Fruit fly (Drosophila melanogaster) whole organism, embryonic: ENCODE results near the gene CG13365.
A peak's percentile ranks its signal among the peaks of the same experiment; 100 is the strongest.

ENCODE experiments used
- Abd-B ChIP-seq: fragments of 200-800 bp; sonication (Bioruptor generic); optimal IDR thresholded peaks from 2 replicates; lab custom pipeline; 2018; ENCODE audit warnings: missing biosample characterization, mild to moderate bottlenecking, missing genetic modification characterization, moderate library complexity
- Adf1 ChIP-seq: fragments of 200-800 bp; sonication (Bioruptor generic); IDR thresholded peaks from 2 replicates; pipeline ENCODE4 v1.3.6; 2022; ENCODE audit warnings: missing biosample characterization, missing genetic modification characterization
- Atf-2 ChIP-seq: fragments of 200-800 bp; sonication (Bioruptor generic); optimal IDR thresholded peaks from 2 replicates; lab custom pipeline; 2016; ENCODE audit warnings: missing biosample characterization, missing genetic modification characterization
- Blimp-1 ChIP-seq: fragments of 200-800 bp; sonication (Bioruptor generic); optimal IDR thresholded peaks from 3 replicates; lab custom pipeline; 2018; ENCODE audit warnings: missing biosample characterization, missing genetic modification characterization, mild to moderate bottlenecking, moderate library complexity, missing genetic modification reagents
- CG10431 ChIP-seq: fragments of 200-800 bp; sonication (Bioruptor generic); optimal IDR thresholded peaks from 3 replicates; lab custom pipeline; 2018; ENCODE audit warnings: missing biosample characterization, mild to moderate bottlenecking, missing genetic modification characterization
- CG11398 ChIP-seq: fragments of 200-800 bp; sonication (Bioruptor generic); optimal IDR thresholded peaks from 2 replicates; lab custom pipeline; 2016; ENCODE audit warnings: missing biosample characterization, missing genetic modification characterization
- CG11456 ChIP-seq: fragments of 200-800 bp; sonication (Bioruptor generic); IDR thresholded peaks from 3 replicates; pipeline ENCODE4 v1.3.6; 2022; ENCODE audit warnings: missing biosample characterization, missing genetic modification characterization
- CG12219 ChIP-seq: fragments of 200-800 bp; sonication (Bioruptor generic); optimal IDR thresholded peaks from 3 replicates; lab custom pipeline; 2018; ENCODE audit warnings: missing biosample characterization, mild to moderate bottlenecking, missing genetic modification characterization
- CG12391 ChIP-seq: fragments of 200-800 bp; sonication (Bioruptor generic); optimal IDR thresholded peaks from 3 replicates; lab custom pipeline; 2018; ENCODE audit warnings: missing biosample characterization, mild to moderate bottlenecking, missing genetic modification characterization, moderate library complexity
- CG14014 ChIP-seq: fragments of 200-800 bp; sonication (Bioruptor generic); IDR thresholded peaks from 2 replicates; pipeline ENCODE4 v1.3.6; 2022; ENCODE audit warnings: missing biosample characterization, missing genetic modification characterization
- CG14860 ChIP-seq: fragments of 200-800 bp; sonication (Bioruptor generic); IDR thresholded peaks from 3 replicates; pipeline ENCODE4 v1.3.6; 2022; ENCODE audit warnings: missing biosample characterization, missing genetic modification characterization; ENCODE audit not compliant: partially characterized antibody
- CG18764 ChIP-seq: fragments of 200-800 bp; sonication (Bioruptor generic); optimal IDR thresholded peaks from 3 replicates; lab custom pipeline; 2016; ENCODE audit warnings: missing biosample characterization, missing genetic modification characterization
- CG2199 ChIP-seq: fragments of 200-800 bp; sonication (Bioruptor generic); IDR thresholded peaks from 3 replicates; pipeline ENCODE4 v1.3.6; 2022; ENCODE audit warnings: missing biosample characterization, missing genetic modification characterization
- CG4707 ChIP-seq: fragments of 200-800 bp; sonication (Bioruptor generic); optimal IDR thresholded peaks from 2 replicates; lab custom pipeline; 2018; ENCODE audit warnings: missing biosample characterization, mild to moderate bottlenecking, missing genetic modification characterization, moderate library complexity
- CG6683 ChIP-seq: fragments of 200-800 bp; sonication (Bioruptor generic); optimal IDR thresholded peaks from 2 replicates; lab custom pipeline; 2017; ENCODE audit warnings: missing biosample characterization, mild to moderate bottlenecking, missing genetic modification characterization, missing genetic modification reagents
- CG6689 ChIP-seq: fragments of 200-800 bp; sonication (Bioruptor generic); IDR thresholded peaks from 2 replicates; pipeline ENCODE4 v1.3.6; 2022; ENCODE audit warnings: missing biosample characterization, missing genetic modification characterization
- CG6765 ChIP-seq: fragments of 200-800 bp; sonication (Bioruptor generic); optimal IDR thresholded peaks from 3 replicates; lab custom pipeline; 2017; ENCODE audit warnings: missing biosample characterization, mild to moderate bottlenecking, missing genetic modification characterization
- CG8281 ChIP-seq: fragments of 200-800 bp; sonication (Bioruptor generic); optimal IDR thresholded peaks from 2 replicates; lab custom pipeline; 2018; ENCODE audit warnings: missing biosample characterization, mild to moderate bottlenecking, missing genetic modification characterization, moderate library complexity
- CHES-1-like ChIP-seq: fragments of 200-800 bp; sonication (Bioruptor generic); optimal IDR thresholded peaks from 2 replicates; lab custom pipeline; 2016; ENCODE audit warnings: missing biosample characterization, missing genetic modification characterization
- CTCF ChIP-seq: fragments of 200-800 bp; sonication (Bioruptor generic); optimal IDR thresholded peaks from 2 replicates; lab custom pipeline; 2017; ENCODE audit warnings: missing biosample characterization, mild to moderate bottlenecking, missing genetic modification characterization, moderate library complexity
- CkIIα-i1 ChIP-seq: fragments of 200-800 bp; sonication (Bioruptor generic); IDR thresholded peaks from 2 replicates; pipeline ENCODE4 v1.3.6; 2022; ENCODE audit warnings: missing biosample characterization, missing genetic modification characterization
- CrebB ChIP-seq: fragments of 200-800 bp; sonication (Bioruptor generic); optimal IDR thresholded peaks from 3 replicates; lab custom pipeline; 2018; ENCODE audit warnings: missing biosample characterization, mild to moderate bottlenecking, missing genetic modification characterization
- Dek ChIP-seq: fragments of 200-800 bp; sonication (Bioruptor generic); optimal IDR thresholded peaks from 3 replicates; lab custom pipeline; 2019; ENCODE audit warnings: missing biosample characterization, mild to moderate bottlenecking, missing genetic modification characterization, moderate library complexity
- ERR ChIP-seq: fragments of 200-800 bp; sonication (Bioruptor generic); optimal IDR thresholded peaks from 2 replicates; lab custom pipeline; 2016; ENCODE audit warnings: missing biosample characterization, missing genetic modification characterization
- Elba2 ChIP-seq: fragments of 200-800 bp; sonication (Bioruptor generic); optimal IDR thresholded peaks from 3 replicates; lab custom pipeline; 2016; ENCODE audit warnings: missing biosample characterization, missing genetic modification characterization
- Ets65A ChIP-seq: fragments of 200-800 bp; sonication (Bioruptor generic); peaks from one replicate; lab custom pipeline; 2016; ENCODE audit warnings: missing biosample characterization, missing genetic modification characterization
- Ets97D ChIP-seq: fragments of 200-800 bp; sonication (Bioruptor generic); optimal IDR thresholded peaks from 3 replicates; lab custom pipeline; 2016; ENCODE audit warnings: missing biosample characterization, missing genetic modification characterization
- Lim3 ChIP-seq: fragments of 200-800 bp; sonication (Bioruptor generic); IDR thresholded peaks from 2 replicates; pipeline ENCODE4 v1.3.6; 2022; ENCODE audit warnings: missing biosample characterization, missing genetic modification characterization
- Mad ChIP-seq: fragments of 200-800 bp; sonication (Bioruptor generic); optimal IDR thresholded peaks from 2 replicates; lab custom pipeline; 2016; ENCODE audit warnings: missing biosample characterization, missing genetic modification characterization
- Meics ChIP-seq: fragments of 200-800 bp; sonication (Bioruptor generic); optimal IDR thresholded peaks from 2 replicates; lab custom pipeline; 2017; ENCODE audit warnings: missing biosample characterization, mild to moderate bottlenecking, missing genetic modification characterization
- NC2β ChIP-seq: fragments of 200-800 bp; sonication (Bioruptor generic); optimal IDR thresholded peaks from 2 replicates; lab custom pipeline; 2016; ENCODE audit warnings: missing biosample characterization, missing genetic modification characterization
- Scr ChIP-seq: fragments of 200-800 bp; sonication (Bioruptor generic); IDR thresholded peaks from 2 replicates; pipeline ENCODE4 v1.3.6; 2022; ENCODE audit warnings: missing biosample characterization, missing genetic modification characterization; ENCODE audit not compliant: partially characterized antibody
- abd-A ChIP-seq: fragments of 200-800 bp; sonication (Bioruptor generic); optimal IDR thresholded peaks from 3 replicates; lab custom pipeline; 2019; ENCODE audit warnings: missing biosample characterization, mild to moderate bottlenecking, missing genetic modification characterization, moderate library complexity
- al ChIP-seq: fragments of 200-800 bp; sonication (Bioruptor generic); IDR thresholded peaks from 2 replicates; pipeline ENCODE4 v1.3.6; 2022; ENCODE audit warnings: missing biosample characterization, missing genetic modification characterization
- chn ChIP-seq: fragments of 200-800 bp; sonication (Bioruptor generic); optimal IDR thresholded peaks from 2 replicates; lab custom pipeline; 2016; ENCODE audit warnings: missing biosample characterization, missing genetic modification characterization
- cwo ChIP-seq: fragments of 200-800 bp; sonication (Bioruptor generic); optimal IDR thresholded peaks from 3 replicates; lab custom pipeline; 2017; ENCODE audit warnings: missing biosample characterization, missing genetic modification characterization, mild to moderate bottlenecking, moderate library complexity, missing genetic modification reagents
- dmrt11E ChIP-seq: fragments of 200-800 bp; sonication (Bioruptor generic); optimal IDR thresholded peaks from 3 replicates; lab custom pipeline; 2018; ENCODE audit warnings: missing biosample characterization, mild to moderate bottlenecking, missing genetic modification characterization, moderate library complexity
- dpn ChIP-seq, 2 experiments: fragments of 200-800 bp; sonication (Bioruptor generic); optimal IDR thresholded peaks; 3 replicates each; lab custom pipeline; 2016; ENCODE audit warnings: missing biosample characterization in 2 of 2, missing genetic modification characterization in 2 of 2
- eyg ChIP-seq: fragments of 200-800 bp; sonication (Bioruptor generic); optimal IDR thresholded peaks from 3 replicates; lab custom pipeline; 2016; ENCODE audit warnings: missing biosample characterization, missing genetic modification characterization
- ftz-f1 ChIP-seq: fragments of 200-800 bp; sonication (Bioruptor generic); optimal IDR thresholded peaks from 2 replicates; lab custom pipeline; 2016; ENCODE audit warnings: missing biosample characterization, missing genetic modification characterization
- h ChIP-seq: fragments of >200 bp; optimal IDR thresholded peaks from 2 replicates; lab custom pipeline; 2017
- ind ChIP-seq: fragments of 200-800 bp; sonication (Bioruptor generic); optimal IDR thresholded peaks from 3 replicates; lab custom pipeline; 2016; ENCODE audit warnings: missing biosample characterization, missing genetic modification characterization
- inv ChIP-seq: fragments of 200-800 bp; sonication (Bioruptor generic); IDR thresholded peaks from 2 replicates; pipeline ENCODE4 v1.3.6; 2022; ENCODE audit warnings: missing biosample characterization, missing genetic modification characterization; ENCODE audit not compliant: partially characterized antibody
- maf-S ChIP-seq: fragments of 200-800 bp; sonication (Bioruptor generic); optimal IDR thresholded peaks from 2 replicates; lab custom pipeline; 2016; ENCODE audit warnings: missing biosample characterization, missing genetic modification characterization
- rib ChIP-seq: fragments of 200-800 bp; sonication (Bioruptor generic); IDR thresholded peaks from 2 replicates; pipeline ENCODE4 v1.3.6; 2022; ENCODE audit warnings: missing biosample characterization, missing genetic modification characterization
- seq ChIP-seq: fragments of 200-800 bp; sonication (Bioruptor generic); IDR thresholded peaks from 2 replicates; pipeline ENCODE4 v1.3.6; 2022; ENCODE audit warnings: missing biosample characterization, missing genetic modification characterization
- shn ChIP-seq: fragments of 200-800 bp; sonication (Bioruptor generic); optimal IDR thresholded peaks from 3 replicates; lab custom pipeline; 2016; ENCODE audit warnings: missing biosample characterization, missing genetic modification characterization
- slou ChIP-seq: fragments of 200-800 bp; sonication (Bioruptor generic); optimal IDR thresholded peaks from 3 replicates; lab custom pipeline; 2016; ENCODE audit warnings: missing biosample characterization, missing genetic modification characterization
- stc ChIP-seq: fragments of 200-800 bp; sonication (Bioruptor generic); IDR thresholded peaks from 2 replicates; pipeline ENCODE4 v1.3.6; 2022; ENCODE audit warnings: missing biosample characterization, missing genetic modification characterization
- tll ChIP-seq, 2 experiments: fragments of 200-800 bp in 1 of 2; fragments of >200 bp in 1 of 2; sonication (Bioruptor generic) in 1 of 2; optimal IDR thresholded peaks; 2 replicates each; lab custom pipeline; 2017 to 2019; ENCODE audit warnings: missing biosample characterization in 2 of 2, missing genetic modification characterization in 2 of 2, mild to moderate bottlenecking in 1 of 2, moderate library complexity in 1 of 2
- vvl ChIP-seq: fragments of 200-800 bp; sonication (Bioruptor generic); IDR thresholded peaks from 2 replicates; pipeline ENCODE4 v1.3.6; 2022; ENCODE audit warnings: missing biosample characterization, missing genetic modification characterization
- z ChIP-seq: fragments of 200-800 bp; sonication (Bioruptor generic); IDR thresholded peaks from 3 replicates; pipeline ENCODE4 v1.3.6; 2022; ENCODE audit warnings: missing biosample characterization, missing genetic modification characterization
- zfh1 ChIP-seq: fragments of 200-800 bp; sonication (Bioruptor generic); IDR thresholded peaks from 3 replicates; pipeline ENCODE4 v1.3.6; 2022; ENCODE audit warnings: missing biosample characterization, missing genetic modification characterization

Gene CG13365

DNA sequence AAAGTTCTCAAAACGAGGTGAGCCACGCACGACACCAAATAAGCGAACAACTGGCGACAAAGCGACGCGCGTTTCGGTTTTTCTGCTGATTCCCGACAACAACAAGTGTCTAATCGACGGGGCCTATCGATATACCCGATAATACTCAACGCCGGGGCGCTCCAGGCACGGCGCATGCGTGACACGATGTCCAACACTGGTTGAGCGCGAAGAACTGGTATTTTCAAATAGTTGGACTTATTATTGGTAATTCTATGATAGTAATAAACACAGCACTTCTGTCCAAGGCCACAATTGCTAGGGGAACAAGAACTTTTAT is 3.6 kb downstream of the CG13365 start (continued):
- TF ChIP-seq CG10431 (GFP tag; lab: Kevin White, UChicago): no peak
- TF ChIP-seq zfh1 (GFP tag; lab: Robert Waterston, UW): no peak
- no peak for TF ChIP-seq seq
- peak; percentile 14 for TF ChIP-seq Ets97D
- no peak for TF ChIP-seq h (lab: Kevin White, UChicago)
- no peak for TF ChIP-seq abd-A (tag; lab: Kevin White, UChicago)
- peak; percentile 75 for TF ChIP-seq inv
- no peak for TF ChIP-seq CG14014 (GFP tag; lab: Robert Waterston, UW)
- no peak for TF ChIP-seq ERR (GFP tag; lab: Kevin White, UChicago)
- peak; percentile 24 for TF ChIP-seq shn (GFP tag; lab: Kevin White, UChicago)
- TF ChIP-seq CG12219 (GFP tag; lab: Kevin White, UChicago): no peak
- no peak for TF ChIP-seq CG6689 (GFP tag; lab: Robert Waterston, UW)
- TF ChIP-seq tll (GFP tag; optimal IDR thresholded peaks at IDR 0.05; lab: Kevin White, UChicago): no peak
- TF ChIP-seq maf-S (GFP tag; lab: Kevin White, UChicago): no peak
- no peak for TF ChIP-seq al
- no peak for TF ChIP-seq eyg (GFP tag; lab: Kevin White, UChicago)
- peak; percentile 3 for TF ChIP-seq ftz-f1 (GFP tag; lab: Kevin White, UChicago)
- no peak for TF ChIP-seq rib (GFP tag; lab: Robert Waterston, UW)
- TF ChIP-seq Atf-2 (GFP tag; lab: Kevin White, UChicago): no peak
- no peak for TF ChIP-seq CG11456 (GFP tag; lab: Robert Waterston, UW)
- no peak for TF ChIP-seq ind
- no peak for TF ChIP-seq CG4707
- no peak for TF ChIP-seq cwo
- TF ChIP-seq Abd-B (GFP tag; lab: Kevin White, UChicago): no peak
- TF ChIP-seq dmrt11E (tag; lab: Kevin White, UChicago): no peak
- no peak for TF ChIP-seq Meics (GFP tag; lab: Kevin White, UChicago)
- no peak for TF ChIP-seq stc (GFP tag; lab: Robert Waterston, UW)
- no peak for TF ChIP-seq z
- TF ChIP-seq Lim3: no peak
- TF ChIP-seq Adf1 (GFP tag; lab: Robert Waterston, UW): no peak; the same call in 1 of the 2 replicates
- TF ChIP-seq CG6765: no peak
- peak in 1 of 2 experiments; percentile 3 for TF ChIP-seq dpn (GFP tag; optimal IDR thresholded peaks at IDR 0.05; lab: Kevin White, UChicago)
- TF ChIP-seq Elba2: no peak
- no peak for TF ChIP-seq CkIIα-i1
- no peak for TF ChIP-seq CG12391
- TF ChIP-seq Ets65A (GFP tag; lab: Kevin White, UChicago): no peak
- TF ChIP-seq vvl: no peak
- TF ChIP-seq CTCF: peak; percentile 52
- TF ChIP-seq CG14860: peak; percentile 53; the same call in 2 of the 3 replicates
- no peak for TF ChIP-seq CG11398 (GFP tag; lab: Kevin White, UChicago)
- TF ChIP-seq Blimp-1 (GFP tag; lab: Kevin White, UChicago): no peak
- no peak for TF ChIP-seq CrebB
- TF ChIP-seq Scr: peak; percentile 75
- TF ChIP-seq CG8281 (tag; lab: Kevin White, UChicago): no peak
- no peak for TF ChIP-seq Dek (tag; lab: Kevin White, UChicago)
- TF ChIP-seq Mad (GFP tag; lab: Kevin White, UChicago): no peak
- no peak for TF ChIP-seq CG6683 (GFP tag; lab: Kevin White, UChicago)
- TF ChIP-seq CG18764: no peak
- peak; percentile 26; the same call in 1 of the 3 replicates for TF ChIP-seq CG2199 (GFP tag; lab: Robert Waterston, UW)
- no peak for TF ChIP-seq slou (GFP tag; lab: Kevin White, UChicago)
- no peak for TF ChIP-seq NC2β (GFP tag; lab: Kevin White, UChicago)
- TF ChIP-seq CHES-1-like (GFP tag; lab: Kevin White, UChicago): no peak
- TF ChIP-seq chn (GFP tag; lab: Kevin White, UChicago): peak; percentile 1
